Worm (Caenorhabditis elegans): Measurements from ENCODE around the gene unc-3.

unc-3 gene

DNA sequence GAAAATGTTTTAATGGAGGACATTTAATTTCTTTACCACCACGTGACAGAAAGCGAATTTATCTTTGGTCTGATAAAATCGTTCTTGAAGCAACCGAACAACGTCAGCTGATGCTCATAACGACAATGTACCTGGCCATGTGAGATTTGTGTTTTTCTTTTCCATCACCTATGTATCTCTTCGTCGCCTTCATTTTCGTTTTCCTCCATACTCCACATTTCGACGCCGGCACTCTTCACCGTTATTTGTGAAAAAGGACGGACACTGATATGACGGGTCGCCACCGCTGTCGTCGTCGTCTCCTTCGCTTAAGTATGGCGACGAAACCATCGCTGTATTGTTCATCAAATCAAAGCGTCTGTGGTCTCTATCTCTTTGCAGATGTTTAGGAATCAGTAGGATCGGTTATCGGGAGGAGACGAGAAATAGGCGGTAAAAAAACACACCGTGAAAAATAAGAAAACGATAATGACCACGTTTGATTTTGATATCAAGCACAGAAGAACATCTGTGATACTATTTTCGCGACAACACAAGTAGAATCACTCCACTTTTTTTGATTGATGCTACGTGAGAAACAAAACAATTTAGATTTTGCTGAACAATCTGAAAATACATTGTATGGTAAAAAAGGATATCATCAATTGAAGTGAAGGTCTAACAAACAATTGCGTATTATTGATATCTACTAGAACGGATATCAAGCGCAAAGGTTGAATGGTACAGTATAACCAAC lies 13.7 kb downstream of the unc-3 start (continued):
- TF ChIP-seq nhr-28 (tag; optimal IDR thresholded peaks at IDR 0.05) (peak; percentile 61), unc-62 (GFP tag; optimal IDR thresholded peaks at IDR 0.05 in 1 of 2) (peak in 1 of 2 experiments; percentile 90), unc-62 (tag; optimal IDR thresholded peaks at IDR 0.05) (no peak), F10B5.3 (tag; optimal IDR thresholded peaks at IDR 0.05) (no peak), nhr-48 (tag; optimal IDR thresholded peaks at IDR 0.05) (peak; percentile 53), zfp-2 (tag; optimal IDR thresholded peaks at IDR 0.05) (no peak), gei-8 (GFP tag; optimal IDR thresholded peaks at IDR 0.05) (no peak), unc-130 (GFP tag; optimal IDR thresholded peaks at IDR 0.05) (no peak), mdl-1 (tag; optimal IDR thresholded peaks at IDR 0.05) (peak in 1 of 2 experiments; percentile 61), nhr-25 (tag; optimal IDR thresholded peaks at IDR 0.05; ENCODE audit: borderline replicate concordance, insufficient read depth) (no peak), F26F4.8 (GFP tag; conservative IDR thresholded peaks at IDR 0.05) (no peak), hif-1 (tag; optimal IDR thresholded peaks at IDR 0.05) (peak; percentile 34 to 74), dve-1 (tag; optimal IDR thresholded peaks at IDR 0.05; ENCODE audit: insufficient read depth) (peak; percentile 18), mep-1 (tag; optimal IDR thresholded peaks at IDR 0.05) (no peak), hmg-1.1 (GFP tag; IDR thresholded peaks at IDR 0.05) (no peak), T26A8.4 (GFP tag; IDR thresholded peaks at IDR 0.05) (no peak), lsy-2 (tag; optimal IDR thresholded peaks at IDR 0.05) (no peak), aha-1 (tag) (peak; percentile 64), lim-7 (GFP tag; IDR thresholded peaks at IDR 0.05) (no peak), dmd-9 (GFP tag; IDR thresholded peaks at IDR 0.05) (no peak), dmd-6 (GFP tag; IDR thresholded peaks at IDR 0.05) (peak; percentile 70), ceh-44 (GFP tag; IDR thresholded peaks at IDR 0.05) (no peak), skn-1 (tag; optimal IDR thresholded peaks at IDR 0.05) (no peak)

- TF ChIP-seq dve-1 (tag; optimal IDR thresholded peaks at IDR 0.05; ENCODE audit: insufficient read depth) (peak; percentile 34), nhr-28 (tag; optimal IDR thresholded peaks at IDR 0.05) (peak; percentile 16), unc-62 (GFP tag; optimal IDR thresholded peaks at IDR 0.05 in 1 of 2) (peak in 1 of 2 experiments; percentile 70), unc-62 (tag; optimal IDR thresholded peaks at IDR 0.05) (no peak), set-16 (GFP tag; IDR thresholded peaks at IDR 0.05) (no peak), daf-16 (GFP tag; optimal IDR thresholded peaks at IDR 0.05) (no peak), daf-16 (tag; optimal IDR thresholded peaks at IDR 0.05) (peak; percentile 74), T26A8.4 (GFP tag; IDR thresholded peaks at IDR 0.05) (no peak), dmd-6 (GFP tag; IDR thresholded peaks at IDR 0.05) (peak; percentile 19; the same call in 1 of the 2 replicates)
Observed at ce11 chrX:14787557-14787932, 14.2 kb downstream of the unc-3 start.

ce11 chrX:14790320-14791048 lies 17.1 kb downstream of the unc-3 start, which contains the start of gene tatn-1:
Gene tatn-1 (plus strand): TSS chrX:14791008.
- TF ChIP-seq mes-2 (tag; optimal IDR thresholded peaks at IDR 0.05; ENCODE audit: poor library complexity, severe bottlenecking) = no peak
- TF ChIP-seq lin-38 (GFP tag; IDR thresholded peaks at IDR 0.05) = peak; percentile 35
- TF ChIP-seq spr-1 (tag; optimal IDR thresholded peaks at IDR 0.05) = peak; percentile 61
- 0 out of 2 replicates have a peak, but pooled peaks have one; percentile 11 for TF ChIP-seq egl-43 (GFP tag; IDR thresholded peaks at IDR 0.05)
- 0 out of 2 replicates have a peak, but pooled peaks have one; percentile 11 for TF ChIP-seq arid-1 (GFP tag; conservative IDR thresholded peaks at IDR 0.05)
- TF ChIP-seq spr-3 (GFP tag; optimal IDR thresholded peaks at IDR 0.05) = no peak
- TF ChIP-seq F44E2.7 (GFP tag; IDR thresholded peaks at IDR 0.05) = no peak
- no peak for TF ChIP-seq nhr-6 (tag; optimal IDR thresholded peaks at IDR 0.05)
- TF ChIP-seq D1046.2 (GFP tag; IDR thresholded peaks at IDR 0.05) = no peak
- no peak for TF ChIP-seq ZK337.2 (GFP tag; IDR thresholded peaks at IDR 0.05)
- TF ChIP-seq Y105C5A.15 (GFP tag; IDR thresholded peaks at IDR 0.05) = no peak
- TF ChIP-seq mep-1 (tag; optimal IDR thresholded peaks at IDR 0.05) = peak; percentile 40
- no peak for TF ChIP-seq unc-39 (tag; optimal IDR thresholded peaks at IDR 0.05)
- peak; percentile 53 for TF ChIP-seq jun-1 (tag; optimal IDR thresholded peaks at IDR 0.05)
- peak; percentile 97 for TF ChIP-seq nhr-102 (tag; optimal IDR thresholded peaks at IDR 0.05)
- peak; percentile 52 for TF ChIP-seq T20F7.1 (GFP tag; optimal IDR thresholded peaks at IDR 0.05)
- peak; percentile 97 for TF ChIP-seq hlh-11 (tag; optimal IDR thresholded peaks at IDR 0.05)
- peak; percentile 25; the same call in 1 of the 2 replicates for TF ChIP-seq hmg-1.1 (GFP tag; IDR thresholded peaks at IDR 0.05)
- TF ChIP-seq nhr-10 (tag; optimal IDR thresholded peaks at IDR 0.05) = peak; percentile 81
- no peak for TF ChIP-seq R02D3.7 (tag; optimal IDR thresholded peaks at IDR 0.05)
- peak; percentile 61 for TF ChIP-seq nhr-25 (tag; optimal IDR thresholded peaks at IDR 0.05; ENCODE audit: borderline replicate concordance, insufficient read depth)
- TF ChIP-seq aha-1 (tag) = peak; percentile 99
- TF ChIP-seq saeg-2 (GFP tag; IDR thresholded peaks at IDR 0.05) = peak; percentile 80; the same call in 1 of the 2 replicates

All from whole organism, L4 larva.